Worm (Caenorhabditis elegans) whole organism, young adult: ENCODE data around the gene C05C10.7.

Experiments
- B0019.2 ChIP-seq: fragments of 200-800 bp; sonication (Bioruptor generic); conservative IDR thresholded peaks from 2 replicates; pipeline ENCODE4 v1.3.6; 2022; ENCODE audit warnings: missing genetic modification reagents, missing genetic modification characterization, missing compliant biosample characterization
- B0035.1 ChIP-seq: sonication (generic microtip); optimal IDR thresholded peaks from 2 replicates; lab custom pipeline; 2016; ENCODE audit warnings: missing genetic modification characterization, mild to moderate bottlenecking, missing compliant biosample characterization, missing genotype, missing genetic modification reagents
- C06A6.2 ChIP-seq: fragments of 200-800 bp; sonication (Bioruptor generic); conservative IDR thresholded peaks from 2 replicates; pipeline ENCODE4 v1.3.6; 2022; ENCODE audit warnings: missing genetic modification characterization, missing compliant biosample characterization
- C17E4.6 ChIP-seq: fragments of 200-800 bp; sonication (Bioruptor generic); IDR thresholded peaks from 2 replicates; pipeline ENCODE4 v1.3.6; 2022; ENCODE audit warnings: missing genetic modification reagents, missing genetic modification characterization, missing compliant biosample characterization
- F39B2.1 ChIP-seq: fragments of 200-800 bp; sonication (Bioruptor generic); IDR thresholded peaks from 2 replicates; pipeline ENCODE4 v1.3.6; 2022; ENCODE audit warnings: missing genetic modification reagents, missing genetic modification characterization, missing compliant biosample characterization
- F52B5.7 ChIP-seq: sonication (generic microtip); optimal IDR thresholded peaks from 2 replicates; lab custom pipeline; 2016; ENCODE audit warnings: mild to moderate bottlenecking, missing genetic modification characterization, missing compliant biosample characterization
- F57A8.1 ChIP-seq: fragments of 200-800 bp; sonication (Bioruptor generic); optimal IDR thresholded peaks from 2 replicates; lab custom pipeline; 2018; ENCODE audit warnings: mild to moderate bottlenecking, missing genetic modification characterization, moderate library complexity, missing compliant biosample characterization
- F57C9.4 ChIP-seq: sonication (generic microtip); optimal IDR thresholded peaks from 2 replicates; lab custom pipeline; 2017; ENCODE audit warnings: mild to moderate bottlenecking, missing genetic modification characterization, missing compliant biosample characterization
- K11D2.4 ChIP-seq: fragments of 200-800 bp; sonication (Bioruptor generic); IDR thresholded peaks from 2 replicates; pipeline ENCODE4 v1.3.6; 2022; ENCODE audit warnings: missing genetic modification reagents, missing genetic modification characterization, missing compliant biosample characterization
- Y53F4B.3 ChIP-seq: fragments of 200-800 bp; sonication (Bioruptor generic); IDR thresholded peaks from 2 replicates; pipeline ENCODE4 v1.3.6; 2022; ENCODE audit warnings: missing genetic modification reagents, missing genetic modification characterization, missing compliant biosample characterization
- Y56A3A.18 ChIP-seq: fragments of 200-800 bp; sonication (Bioruptor generic); IDR thresholded peaks from 2 replicates; pipeline ENCODE4 v1.3.6; 2022; ENCODE audit warnings: missing genetic modification reagents, missing genetic modification characterization, missing compliant biosample characterization
- ama-1 ChIP-seq, 3 experiments: fragments of 150-350 bp in 1 of 3; sonication (generic microtip) in 2 of 3; optimal IDR thresholded peaks; 2 replicates each; lab custom pipeline; 2014 to 2018; ENCODE audit warnings: missing biosample characterization in 2 of 3, missing genetic modification characterization in 2 of 3, missing genetic modification reagents in 2 of 3
- aptf-2 ChIP-seq: fragments of 200-800 bp; sonication (Bioruptor generic); conservative IDR thresholded peaks from 2 replicates; pipeline ENCODE4 v1.3.6; 2022; ENCODE audit warnings: missing genetic modification reagents, missing genetic modification characterization, missing compliant biosample characterization
- atf-7 ChIP-seq: sonication (generic microtip); optimal IDR thresholded peaks from 2 replicates; lab custom pipeline; 2017; ENCODE audit warnings: mild to moderate bottlenecking, missing genetic modification characterization, missing compliant biosample characterization
- attf-5 ChIP-seq: fragments of 200-800 bp; sonication (Bioruptor generic); optimal IDR thresholded peaks from 2 replicates; lab custom pipeline; 2018; ENCODE audit warnings: mild to moderate bottlenecking, missing genetic modification characterization, missing compliant biosample characterization
- bed-1 ChIP-seq: fragments of 200-800 bp; sonication (Bioruptor generic); IDR thresholded peaks from 2 replicates; pipeline ENCODE4 v1.3.6; 2022; ENCODE audit warnings: missing genetic modification reagents, missing genetic modification characterization, missing compliant biosample characterization
- bed-2 ChIP-seq: fragments of 200-800 bp; sonication (Bioruptor generic); IDR thresholded peaks from 2 replicates; pipeline ENCODE4 v1.3.6; 2022; ENCODE audit warnings: missing genetic modification reagents, missing genetic modification characterization, missing compliant biosample characterization
- ccch-3 ChIP-seq: fragments of 200-800 bp; sonication (Bioruptor generic); optimal IDR thresholded peaks from 2 replicates; lab custom pipeline; 2018; ENCODE audit warnings: mild to moderate bottlenecking, missing genetic modification characterization, missing compliant biosample characterization
- cebp-1 ChIP-seq, 2 experiments: fragments of 200-800 bp in 1 of 2; sonication (Bioruptor generic) in 1 of 2; sonication (generic microtip) in 1 of 2; IDR thresholded peaks in 1 of 2; optimal IDR thresholded peaks in 1 of 2; 2 replicates each; pipeline versions ENCODE4 v1.3.6 to Lab custom; 2017 to 2022; ENCODE audit warnings: missing compliant biosample characterization in 2 of 2, missing genetic modification characterization in 2 of 2, mild to moderate bottlenecking in 1 of 2, missing genetic modification reagents in 1 of 2, moderate library complexity in 1 of 2
- ceh-91 ChIP-seq: fragments of 200-800 bp; sonication (Bioruptor generic); IDR thresholded peaks from 2 replicates; pipeline ENCODE4 v1.3.6; 2022; ENCODE audit warnings: missing genetic modification reagents, missing genetic modification characterization, missing compliant biosample characterization
- dpff-1 ChIP-seq: sonication (generic microtip); optimal IDR thresholded peaks from 2 replicates; lab custom pipeline; 2017; ENCODE audit warnings: mild to moderate bottlenecking, missing genetic modification characterization, missing compliant biosample characterization
- efl-1 ChIP-seq: fragments of 150-350 bp; optimal IDR thresholded peaks from 2 replicates; lab custom pipeline; 2014; ENCODE audit warnings: missing biosample characterization, missing genetic modification reagents, missing genetic modification characterization
- egrh-3 ChIP-seq: fragments of 200-800 bp; sonication (Bioruptor generic); IDR thresholded peaks from 2 replicates; pipeline ENCODE4 v1.3.6; 2022; ENCODE audit warnings: missing genetic modification reagents, missing genetic modification characterization, missing compliant biosample characterization
- ekl-4 ChIP-seq: fragments of 200-800 bp; sonication (Bioruptor generic); IDR thresholded peaks from 2 replicates; pipeline ENCODE4 v1.3.6; 2022; ENCODE audit warnings: missing genetic modification reagents, missing genetic modification characterization, missing compliant biosample characterization
- hlh-26 ChIP-seq: fragments of 200-800 bp; sonication (Bioruptor generic); conservative IDR thresholded peaks from 2 replicates; pipeline ENCODE4 v1.3.6; 2022; ENCODE audit warnings: missing genetic modification reagents, missing genetic modification characterization, missing compliant biosample characterization
- hmg-20 ChIP-seq: fragments of 200-800 bp; sonication (Bioruptor generic); IDR thresholded peaks from 2 replicates; pipeline ENCODE4 v1.3.6; 2022; ENCODE audit warnings: missing genetic modification reagents, missing genetic modification characterization, missing compliant biosample characterization
- hsf-1 ChIP-seq: fragments of 200-800 bp; sonication (Bioruptor generic); IDR thresholded peaks from 2 replicates; pipeline ENCODE4 v1.3.6; 2022; ENCODE audit warnings: missing genetic modification reagents, missing genetic modification characterization, missing compliant biosample characterization
- lin-54 ChIP-seq: fragments of 200-800 bp; sonication (Bioruptor generic); optimal IDR thresholded peaks from 2 replicates; lab custom pipeline; 2018; ENCODE audit warnings: mild to moderate bottlenecking, missing genetic modification characterization, missing compliant biosample characterization
- madf-10 ChIP-seq: sonication (generic microtip); optimal IDR thresholded peaks from 2 replicates; lab custom pipeline; 2016; ENCODE audit warnings: mild to moderate bottlenecking, missing genetic modification characterization, missing compliant biosample characterization
- mel-28 ChIP-seq: sonication (generic microtip); optimal IDR thresholded peaks from 2 replicates; lab custom pipeline; 2016; ENCODE audit warnings: borderline replicate concordance, mild to moderate bottlenecking, missing genetic modification characterization, missing compliant biosample characterization
- nfya-2 ChIP-seq: fragments of 200-800 bp; sonication (Bioruptor generic); IDR thresholded peaks from 2 replicates; pipeline ENCODE4 v1.3.6; 2022; ENCODE audit warnings: missing genetic modification reagents, missing genetic modification characterization, missing compliant biosample characterization
- nhr-120 ChIP-seq: fragments of 200-800 bp; sonication (Bioruptor generic); IDR thresholded peaks from 2 replicates; pipeline ENCODE4 v1.3.6; 2022; ENCODE audit warnings: missing genetic modification characterization, missing compliant biosample characterization
- pbrm-1 ChIP-seq: fragments of 200-800 bp; sonication (Bioruptor generic); IDR thresholded peaks from 2 replicates; pipeline ENCODE4 v1.3.6; 2022; ENCODE audit warnings: missing genetic modification reagents, missing genetic modification characterization, missing compliant biosample characterization
- rec-8 ChIP-seq, 2 experiments: sonication (generic microtip); optimal IDR thresholded peaks; 2 replicates each; lab custom pipeline; 2016; ENCODE audit warnings: mild to moderate bottlenecking in 2 of 2, missing genetic modification characterization in 2 of 2, missing genetic modification reagents in 2 of 2, missing genotype in 2 of 2, missing biosample characterization in 1 of 2, missing compliant biosample characterization in 1 of 2, moderate library complexity in 1 of 2
- sea-2 ChIP-seq: fragments of 200-800 bp; sonication (Bioruptor generic); IDR thresholded peaks from 2 replicates; pipeline ENCODE4 v1.3.6; 2022; ENCODE audit warnings: missing genetic modification characterization, missing compliant biosample characterization
- snpc-1.1 ChIP-seq: sonication (generic microtip); optimal IDR thresholded peaks from 2 replicates; lab custom pipeline; 2017; ENCODE audit warnings: missing genetic modification characterization, mild to moderate bottlenecking, missing compliant biosample characterization, antibody characterized with exemption, moderate library complexity, missing genotype, missing genetic modification reagents; ENCODE audit not compliant: insufficient read depth
- snpc-1.3 ChIP-seq: sonication (generic microtip); optimal IDR thresholded peaks from 2 replicates; lab custom pipeline; 2017; ENCODE audit warnings: missing genetic modification characterization, mild to moderate bottlenecking, missing compliant biosample characterization, antibody characterized with exemption, moderate library complexity, missing genotype, missing genetic modification reagents; ENCODE audit not compliant: insufficient read depth
- snpc-3.4 ChIP-seq: sonication (generic microtip); optimal IDR thresholded peaks from 2 replicates; lab custom pipeline; 2017; ENCODE audit warnings: missing genetic modification characterization, mild to moderate bottlenecking, missing compliant biosample characterization, antibody characterized with exemption, moderate library complexity, missing genotype, missing genetic modification reagents
- snpc-4 ChIP-seq, 5 experiments: fragments of 150-350 bp in 1 of 5; sonication (generic microtip) in 4 of 5; optimal IDR thresholded peaks; 2 replicates each; lab custom pipeline; 2014 to 2018; ENCODE audit warnings: missing genetic modification characterization in 5 of 5, missing biosample characterization in 3 of 5, antibody characterized with exemption in 2 of 5, mild to moderate bottlenecking in 2 of 5, missing compliant biosample characterization in 2 of 5, missing genotype in 2 of 5, moderate library complexity in 2 of 5, missing genetic modification reagents in 1 of 5
- sptf-2 ChIP-seq: fragments of 200-800 bp; sonication (Bioruptor generic); optimal IDR thresholded peaks from 2 replicates; lab custom pipeline; 2018; ENCODE audit warnings: mild to moderate bottlenecking, missing genetic modification characterization, missing compliant biosample characterization
- tlf-1 ChIP-seq: fragments of 200-800 bp; sonication (Bioruptor generic); optimal IDR thresholded peaks from 2 replicates; lab custom pipeline; 2018; ENCODE audit warnings: mild to moderate bottlenecking, missing genetic modification characterization, missing compliant biosample characterization
- unc-62 ChIP-seq: fragments of 150-350 bp; optimal IDR thresholded peaks from 2 replicates; lab custom pipeline; 2014; ENCODE audit warnings: missing biosample characterization, missing genetic modification reagents, missing genetic modification characterization
- ztf-22 ChIP-seq: fragments of 200-800 bp; sonication (Bioruptor generic); optimal IDR thresholded peaks from 2 replicates; lab custom pipeline; 2018; ENCODE audit warnings: mild to moderate bottlenecking, missing genetic modification characterization, moderate library complexity, missing compliant biosample characterization
- ztf-25 ChIP-seq: fragments of 200-800 bp; sonication (Bioruptor generic); IDR thresholded peaks from 2 replicates; pipeline ENCODE4 v1.3.6; 2022; ENCODE audit warnings: missing genetic modification reagents, missing genetic modification characterization, missing compliant biosample characterization
- ztf-28 ChIP-seq: fragments of 200-800 bp; sonication (Bioruptor generic); IDR thresholded peaks from 2 replicates; pipeline ENCODE4 v1.3.6; 2022; ENCODE audit warnings: missing genetic modification reagents, missing genetic modification characterization, missing compliant biosample characterization

The C05C10.7 gene

DNA sequence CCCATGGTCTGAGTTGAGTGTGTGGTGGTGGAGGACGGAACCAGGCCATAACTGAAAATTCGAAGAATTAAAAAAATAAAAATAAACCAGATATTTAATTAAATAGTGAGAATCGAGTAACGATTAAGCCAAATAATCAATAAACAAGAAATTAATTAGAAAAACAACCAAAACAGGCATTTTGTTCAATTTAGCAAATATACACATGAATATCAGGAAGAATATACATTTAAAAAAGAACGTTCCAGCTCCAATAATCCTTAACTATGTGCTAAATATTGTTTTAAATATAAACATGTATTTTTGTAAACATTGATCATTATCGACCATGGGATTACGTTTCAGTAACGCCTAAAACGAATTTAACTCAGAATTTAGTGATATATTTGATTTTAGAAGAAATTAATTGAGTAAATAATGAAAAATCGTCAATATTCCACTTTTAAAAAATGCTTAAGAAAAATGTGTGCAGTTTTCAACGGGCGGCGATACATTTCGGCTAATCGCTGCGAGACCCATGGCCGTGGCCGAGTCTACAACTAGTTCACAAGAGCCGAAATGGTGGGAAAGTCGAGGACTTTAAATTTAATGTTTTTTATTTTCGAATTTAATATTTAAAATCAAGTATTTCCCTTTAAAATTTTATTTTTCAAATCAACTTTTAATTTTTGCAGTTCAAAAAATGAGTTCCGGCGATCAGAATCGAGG is 29.4 kb upstream of the C05C10.7 start, which contains the start of the genes R53.4 and psf-1 (continued):
- peak; percentile 29 for TF ChIP-seq sptf-2 (GFP tag; lab: Kevin White, UChicago)
- TF ChIP-seq B0019.2 (GFP tag; lab: Robert Waterston, UW), result no peak; the same call in 1 of the 2 replicates
- no peak for TF ChIP-seq tlf-1 (GFP tag; lab: Kevin White, UChicago)
- TF ChIP-seq mel-28 (tag; lab: Kevin White, UChicago), result no peak
- TF ChIP-seq ccch-3, result no peak
- TF ChIP-seq hmg-20 (GFP tag; lab: Robert Waterston, UW), result no peak
- no peak for TF ChIP-seq bed-1 (GFP tag; lab: Robert Waterston, UW)
- TF ChIP-seq Y56A3A.18, result no peak
- TF ChIP-seq F39B2.1, result no peak
- no peak for TF ChIP-seq rec-8 (tag; optimal IDR thresholded peaks at IDR 0.05; lab: Kevin White, UChicago)
- TF ChIP-seq egrh-3 (GFP tag; lab: Robert Waterston, UW), result no peak
- TF ChIP-seq efl-1, result peak; percentile 46
- TF ChIP-seq Y53F4B.3, result no peak
- peak; percentile 69 for TF ChIP-seq lin-54 (GFP tag; lab: Kevin White, UChicago)
- no peak for TF ChIP-seq K11D2.4 (GFP tag; lab: Robert Waterston, UW)
- TF ChIP-seq hsf-1 (GFP tag; lab: Robert Waterston, UW), result no peak
- no peak for TF ChIP-seq unc-62
- no peak for TF ChIP-seq nhr-120 (GFP tag; lab: Robert Waterston, UW)
- no peak for TF ChIP-seq C06A6.2 (GFP tag; lab: Robert Waterston, UW)
- peak; percentile 58 for TF ChIP-seq ceh-91 (GFP tag; lab: Robert Waterston, UW)
- no peak for TF ChIP-seq snpc-1.1
- peak; percentile 59 for TF ChIP-seq attf-5 (GFP tag; lab: Kevin White, UChicago)
- TF ChIP-seq ztf-25, result no peak
- TF ChIP-seq F52B5.7 (tag; lab: Kevin White, UChicago), result no peak
- TF ChIP-seq hlh-26 (GFP tag; lab: Robert Waterston, UW), result no peak
- no peak for TF ChIP-seq ama-1 (optimal IDR thresholded peaks at IDR 0.05; lab: Kevin White, UChicago)
- no peak for TF ChIP-seq ama-1 (GFP tag; optimal IDR thresholded peaks at IDR 0.05; lab: Kevin White, UChicago)
- TF ChIP-seq aptf-2, result no peak
- peak; percentile 41 for TF ChIP-seq snpc-1.3
- TF ChIP-seq pbrm-1 (GFP tag; lab: Robert Waterston, UW), result no peak; the same call in 1 of the 2 replicates
- TF ChIP-seq cebp-1 (GFP tag; IDR thresholded peaks at IDR 0.05; lab: Robert Waterston, UW), result no peak
- peak; percentile 37 for TF ChIP-seq cebp-1 (tag; optimal IDR thresholded peaks at IDR 0.05; lab: Kevin White, UChicago)
- no peak for TF ChIP-seq F57C9.4 (tag; lab: Kevin White, UChicago)
- TF ChIP-seq snpc-3.4 (tag; lab: Kevin White, UChicago), result peak; percentile 64
- TF ChIP-seq C17E4.6, result no peak
- no peak for TF ChIP-seq snpc-4 (GFP tag; optimal IDR thresholded peaks at IDR 0.05; lab: Kevin White, UChicago)
- peak in 2 of 4 experiments; percentile 10 to 31 for TF ChIP-seq snpc-4 (tag; optimal IDR thresholded peaks at IDR 0.05; lab: Kevin White, UChicago)
- TF ChIP-seq F57A8.1 (GFP tag; lab: Kevin White, UChicago), result no peak
- TF ChIP-seq atf-7 (tag; lab: Kevin White, UChicago), result no peak
- peak; percentile 62; the same call in 1 of the 2 replicates for TF ChIP-seq ztf-28 (GFP tag; lab: Robert Waterston, UW)
- TF ChIP-seq B0035.1 (tag; lab: Kevin White, UChicago), result no peak
- TF ChIP-seq ztf-22, result no peak
- TF ChIP-seq ekl-4, result no peak
- no peak for TF ChIP-seq bed-2 (GFP tag; lab: Robert Waterston, UW)
- TF ChIP-seq nfya-2 (GFP tag; lab: Robert Waterston, UW), result no peak
- TF ChIP-seq madf-10 (tag; lab: Kevin White, UChicago), result peak; percentile 4
- TF ChIP-seq dpff-1, result no peak
- TF ChIP-seq sea-2, result no peak
